Worm (Caenorhabditis elegans) whole organism, young adult: ENCODE data around the gene gmap-1.

Experiments
- B0019.2 ChIP-seq: fragments of 200-800 bp; sonication (Bioruptor generic); conservative IDR thresholded peaks from 2 replicates; pipeline ENCODE4 v1.3.6; 2022; ENCODE audit warnings: missing genetic modification reagents, missing genetic modification characterization, missing compliant biosample characterization
- B0336.3 ChIP-seq: fragments of 200-800 bp; sonication (Bioruptor generic); IDR thresholded peaks from 2 replicates; pipeline ENCODE4 v1.3.6; 2022; ENCODE audit warnings: missing genetic modification characterization, missing compliant biosample characterization
- F23B12.7 ChIP-seq: sonication (generic microtip); optimal IDR thresholded peaks from 2 replicates; lab custom pipeline; 2017; ENCODE audit warnings: missing genetic modification characterization, mild to moderate bottlenecking, missing compliant biosample characterization, antibody characterized with exemption, moderate library complexity; ENCODE audit not compliant: insufficient read depth
- K11D2.4 ChIP-seq: fragments of 200-800 bp; sonication (Bioruptor generic); IDR thresholded peaks from 2 replicates; pipeline ENCODE4 v1.3.6; 2022; ENCODE audit warnings: missing genetic modification reagents, missing genetic modification characterization, missing compliant biosample characterization
- K12H6.12 ChIP-seq: fragments of 200-800 bp; sonication (Bioruptor generic); optimal IDR thresholded peaks from 2 replicates; lab custom pipeline; 2018; ENCODE audit warnings: mild to moderate bottlenecking, missing genetic modification characterization, missing compliant biosample characterization
- attf-3 ChIP-seq: fragments of 200-800 bp; sonication (Bioruptor generic); conservative IDR thresholded peaks from 2 replicates; pipeline ENCODE4 v1.3.6; 2022; ENCODE audit warnings: missing genetic modification reagents, missing genetic modification characterization, missing compliant biosample characterization
- attf-5 ChIP-seq: fragments of 200-800 bp; sonication (Bioruptor generic); optimal IDR thresholded peaks from 2 replicates; lab custom pipeline; 2018; ENCODE audit warnings: mild to moderate bottlenecking, missing genetic modification characterization, missing compliant biosample characterization
- cebp-1 ChIP-seq, 2 experiments: fragments of 200-800 bp in 1 of 2; sonication (Bioruptor generic) in 1 of 2; sonication (generic microtip) in 1 of 2; IDR thresholded peaks in 1 of 2; optimal IDR thresholded peaks in 1 of 2; 2 replicates each; pipeline versions ENCODE4 v1.3.6 to Lab custom; 2017 to 2022; ENCODE audit warnings: missing compliant biosample characterization in 2 of 2, missing genetic modification characterization in 2 of 2, mild to moderate bottlenecking in 1 of 2, missing genetic modification reagents in 1 of 2, moderate library complexity in 1 of 2
- ceh-27 ChIP-seq: fragments of 200-800 bp; sonication (Bioruptor generic); optimal IDR thresholded peaks from 2 replicates; lab custom pipeline; 2018; ENCODE audit warnings: mild to moderate bottlenecking, missing genetic modification characterization, moderate library complexity, missing compliant biosample characterization
- chd-7 ChIP-seq: sonication (generic microtip); optimal IDR thresholded peaks from 2 replicates; lab custom pipeline; 2016; ENCODE audit warnings: mild to moderate bottlenecking, missing genetic modification characterization, moderate library complexity, missing compliant biosample characterization
- dox-1 ChIP-seq: fragments of 200-800 bp; sonication (Bioruptor generic); IDR thresholded peaks from 2 replicates; pipeline ENCODE4 v1.3.6; 2022; ENCODE audit warnings: missing genetic modification reagents, missing genetic modification characterization, missing compliant biosample characterization
- efl-1 ChIP-seq: fragments of 150-350 bp; optimal IDR thresholded peaks from 2 replicates; lab custom pipeline; 2014; ENCODE audit warnings: missing biosample characterization, missing genetic modification reagents, missing genetic modification characterization
- gei-17 ChIP-seq: fragments of 200-800 bp; sonication (Bioruptor generic); optimal IDR thresholded peaks from 2 replicates; lab custom pipeline; 2018; ENCODE audit warnings: mild to moderate bottlenecking, missing genetic modification characterization, missing compliant biosample characterization
- him-1 ChIP-seq: sonication (generic microtip); optimal IDR thresholded peaks from 2 replicates; lab custom pipeline; 2016; ENCODE audit warnings: missing genotype, missing genetic modification reagents, missing genetic modification characterization, missing compliant biosample characterization
- hmg-1.2 ChIP-seq: fragments of 200-800 bp; sonication (Bioruptor generic); IDR thresholded peaks from 2 replicates; pipeline ENCODE4 v1.3.6; 2022; ENCODE audit warnings: missing genetic modification reagents, missing genetic modification characterization, missing compliant biosample characterization
- hsf-1 ChIP-seq: fragments of 200-800 bp; sonication (Bioruptor generic); IDR thresholded peaks from 2 replicates; pipeline ENCODE4 v1.3.6; 2022; ENCODE audit warnings: missing genetic modification reagents, missing genetic modification characterization, missing compliant biosample characterization
- let-526 ChIP-seq: fragments of 200-800 bp; sonication (Bioruptor generic); IDR thresholded peaks from 2 replicates; pipeline ENCODE4 v1.3.6; 2022; ENCODE audit warnings: missing genetic modification reagents, missing genetic modification characterization, missing compliant biosample characterization
- lin-26 ChIP-seq: fragments of 200-800 bp; sonication (Bioruptor generic); IDR thresholded peaks from 2 replicates; pipeline ENCODE4 v1.3.6; 2022; ENCODE audit warnings: missing genetic modification reagents, missing genetic modification characterization, missing compliant biosample characterization
- lin-40 ChIP-seq: sonication (generic microtip); optimal IDR thresholded peaks from 2 replicates; lab custom pipeline; 2016; ENCODE audit warnings: missing genetic modification characterization, mild to moderate bottlenecking, missing compliant biosample characterization, missing genotype, missing genetic modification reagents
- lsy-27 ChIP-seq: sonication (generic microtip); optimal IDR thresholded peaks from 2 replicates; lab custom pipeline; 2017; ENCODE audit warnings: missing genetic modification characterization, mild to moderate bottlenecking, missing compliant biosample characterization, antibody characterized with exemption, missing genotype, borderline replicate concordance; ENCODE audit not compliant: insufficient read depth
- madf-6 ChIP-seq: fragments of 200-800 bp; sonication (Bioruptor generic); IDR thresholded peaks from 2 replicates; pipeline ENCODE4 v1.3.6; 2022; ENCODE audit warnings: missing genetic modification reagents, missing genetic modification characterization, missing compliant biosample characterization
- mcd-1 ChIP-seq: fragments of 200-800 bp; sonication (Bioruptor generic); IDR thresholded peaks from 2 replicates; pipeline ENCODE4 v1.3.6; 2022; ENCODE audit warnings: missing genetic modification reagents, missing genetic modification characterization, missing compliant biosample characterization
- mel-28 ChIP-seq: sonication (generic microtip); optimal IDR thresholded peaks from 2 replicates; lab custom pipeline; 2016; ENCODE audit warnings: borderline replicate concordance, mild to moderate bottlenecking, missing genetic modification characterization, missing compliant biosample characterization
- nfyb-1 ChIP-seq: fragments of 200-800 bp; sonication (Bioruptor generic); IDR thresholded peaks from 2 replicates; pipeline ENCODE4 v1.3.6; 2022; ENCODE audit warnings: missing genetic modification reagents, missing genetic modification characterization, missing compliant biosample characterization
- nhr-80 ChIP-seq: sonication (generic microtip); optimal IDR thresholded peaks from 2 replicates; lab custom pipeline; 2016; ENCODE audit warnings: missing genetic modification characterization, missing compliant biosample characterization
- pbrm-1 ChIP-seq: fragments of 200-800 bp; sonication (Bioruptor generic); IDR thresholded peaks from 2 replicates; pipeline ENCODE4 v1.3.6; 2022; ENCODE audit warnings: missing genetic modification reagents, missing genetic modification characterization, missing compliant biosample characterization
- rcor-1 ChIP-seq: fragments of 200-800 bp; sonication (Bioruptor generic); IDR thresholded peaks from 2 replicates; pipeline ENCODE4 v1.3.6; 2022; ENCODE audit warnings: missing genetic modification reagents, missing genetic modification characterization, missing compliant biosample characterization
- rpc-1 ChIP-seq, 2 experiments: fragments of 150-350 bp in 1 of 2; sonication (generic microtip) in 1 of 2; optimal IDR thresholded peaks; 2 replicates each; lab custom pipeline; 2014 to 2018; ENCODE audit warnings: missing biosample characterization in 1 of 2, missing genetic modification characterization in 1 of 2, missing genetic modification reagents in 1 of 2, missing genotype in 1 of 2
- snpc-1.1 ChIP-seq: sonication (generic microtip); optimal IDR thresholded peaks from 2 replicates; lab custom pipeline; 2017; ENCODE audit warnings: missing genetic modification characterization, mild to moderate bottlenecking, missing compliant biosample characterization, antibody characterized with exemption, moderate library complexity, missing genotype, missing genetic modification reagents; ENCODE audit not compliant: insufficient read depth
- tbp1 ChIP-seq: fragments of 200-800 bp; sonication (Bioruptor generic); optimal IDR thresholded peaks from 2 replicates; lab custom pipeline; 2018; ENCODE audit warnings: mild to moderate bottlenecking, missing genetic modification characterization, missing compliant biosample characterization
- xnd-1 ChIP-seq: sonication (generic microtip); optimal IDR thresholded peaks from 2 replicates; lab custom pipeline; 2016; ENCODE audit warnings: missing genotype, missing genetic modification reagents, missing genetic modification characterization, missing compliant biosample characterization
- zfh-2 ChIP-seq: fragments of 200-800 bp; sonication (Bioruptor generic); conservative IDR thresholded peaks from 2 replicates; pipeline ENCODE4 v1.3.6; 2022; ENCODE audit warnings: missing genetic modification reagents, missing genetic modification characterization, missing compliant biosample characterization
- zim-3 ChIP-seq: sonication (generic microtip); optimal IDR thresholded peaks from 2 replicates; lab custom pipeline; 2017; ENCODE audit warnings: mild to moderate bottlenecking, missing genetic modification characterization, moderate library complexity, missing compliant biosample characterization
- ztf-22 ChIP-seq: fragments of 200-800 bp; sonication (Bioruptor generic); optimal IDR thresholded peaks from 2 replicates; lab custom pipeline; 2018; ENCODE audit warnings: mild to moderate bottlenecking, missing genetic modification characterization, moderate library complexity, missing compliant biosample characterization
- ztf-6 ChIP-seq: fragments of 200-800 bp; sonication (Bioruptor generic); IDR thresholded peaks from 2 replicates; pipeline ENCODE4 v1.3.6; 2022; ENCODE audit warnings: missing genetic modification reagents, missing genetic modification characterization, missing compliant biosample characterization

gmap-1 gene

ce11 chrX:12975595-12976089 is 40.9 kb upstream of the gmap-1 start, which contains the start of gene ppk-3:
ppk-3 (minus strand) TSS chrX:12975645.
- TF ChIP-seq tbp1 (GFP tag; lab: Kevin White, UChicago), result peak; percentile 9
- peak; percentile 67 for TF ChIP-seq lin-40
- TF ChIP-seq him-1 (tag; lab: Kevin White, UChicago), result no peak
- no peak for TF ChIP-seq ztf-22 (GFP tag; lab: Kevin White, UChicago)
- TF ChIP-seq xnd-1 (tag; lab: Kevin White, UChicago), result no peak
- 0 out of 2 replicates have a peak, but pooled peaks have one; percentile 12 for TF ChIP-seq attf-3 (GFP tag; lab: Robert Waterston, UW)
- TF ChIP-seq zfh-2 (GFP tag; lab: Robert Waterston, UW), result peak; percentile 55; the same call in 1 of the 2 replicates
- no peak for TF ChIP-seq chd-7 (tag; lab: Kevin White, UChicago)
- TF ChIP-seq B0336.3, result 0 out of 2 replicates have a peak, but pooled peaks have one; percentile 28
- 0 out of 2 replicates have a peak, but pooled peaks have one; percentile 27 for TF ChIP-seq K11D2.4 (GFP tag; lab: Robert Waterston, UW)
- TF ChIP-seq lin-26, result 0 out of 2 replicates have a peak, but pooled peaks have one; percentile 56
- TF ChIP-seq let-526, result 0 out of 2 replicates have a peak, but pooled peaks have one; percentile 25
- 0 out of 2 replicates have a peak, but pooled peaks have one; percentile 25 for TF ChIP-seq rcor-1 (GFP tag; lab: Robert Waterston, UW)
- TF ChIP-seq mcd-1 (GFP tag; lab: Robert Waterston, UW), result peak; percentile 97
- TF ChIP-seq ztf-6 (GFP tag; lab: Robert Waterston, UW), result 0 out of 2 replicates have a peak, but pooled peaks have one; percentile 58
- TF ChIP-seq cebp-1 (GFP tag; IDR thresholded peaks at IDR 0.05; lab: Robert Waterston, UW), result peak; percentile 36; the same call in 1 of the 2 replicates
- peak; percentile 92 for TF ChIP-seq cebp-1 (tag; optimal IDR thresholded peaks at IDR 0.05; lab: Kevin White, UChicago)
- TF ChIP-seq snpc-1.1 (tag; lab: Kevin White, UChicago), result no peak
- TF ChIP-seq madf-6 (GFP tag; lab: Robert Waterston, UW), result peak; percentile 30; the same call in 1 of the 2 replicates
- peak; percentile 10 for TF ChIP-seq gei-17 (GFP tag; lab: Kevin White, UChicago)
- no peak for TF ChIP-seq mel-28 (tag; lab: Kevin White, UChicago)
- peak; percentile 15 for TF ChIP-seq F23B12.7 (tag; lab: Kevin White, UChicago)
- TF ChIP-seq zim-3, result no peak
- no peak for TF ChIP-seq lsy-27 (tag; lab: Kevin White, UChicago)
- TF ChIP-seq nhr-80 (tag; lab: Kevin White, UChicago), result peak; percentile 22
- TF ChIP-seq K12H6.12 (tag; lab: Kevin White, UChicago), result peak; percentile 32
- peak; percentile 92 for TF ChIP-seq hmg-1.2
- TF ChIP-seq efl-1, result peak; percentile 62
- TF ChIP-seq ceh-27 (GFP tag; lab: Kevin White, UChicago), result peak; percentile 37
- TF ChIP-seq dox-1, result peak; percentile 72
- peak; percentile 3 for TF ChIP-seq attf-5 (GFP tag; lab: Kevin White, UChicago)
- no peak for TF ChIP-seq B0019.2 (GFP tag; lab: Robert Waterston, UW)
- TF ChIP-seq pbrm-1 (GFP tag; lab: Robert Waterston, UW), result 0 out of 2 replicates have a peak, but pooled peaks have one; percentile 32
- no peak for TF ChIP-seq nfyb-1 (GFP tag; lab: Robert Waterston, UW)
- TF ChIP-seq hsf-1 (GFP tag; lab: Robert Waterston, UW), result no peak

- TF ChIP-seq rpc-1 (optimal IDR thresholded peaks at IDR 0.05; lab: Kevin White, UChicago) (peak; percentile 3), rpc-1 (tag; optimal IDR thresholded peaks at IDR 0.05; lab: Kevin White, UChicago) (peak; percentile 56)
Measured at ce11 chrX:12967037-12967436, 32.3 kb upstream of the gmap-1 start.
